Worm (Caenorhabditis elegans): ENCODE data around the gene fbxa-2.

The fbxa-2 gene

DNA sequence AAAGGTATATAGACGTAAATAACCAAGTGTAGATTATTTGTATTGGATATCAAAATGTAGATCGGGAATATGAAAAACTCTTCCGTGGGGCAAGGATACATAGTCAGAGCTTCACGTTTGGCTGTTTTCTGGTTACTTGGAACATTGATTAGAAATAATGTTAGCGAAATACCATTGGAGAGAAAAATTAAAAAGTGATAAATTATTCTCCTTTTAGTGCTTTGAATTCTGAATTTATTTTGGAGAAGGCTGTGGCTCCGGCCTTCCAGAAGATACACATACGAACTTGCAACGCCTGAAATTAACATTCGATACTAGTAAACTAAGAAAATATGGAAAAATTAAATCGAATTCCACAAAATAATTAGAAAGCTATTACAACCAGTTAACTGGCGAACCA, 33.8 kb downstream of the fbxa-2 start, which contains the start of gene srh-98:
srh-98 (minus strand) TSS at position 101 of the 400 bp plus-strand sequence.
- no peak for TF ChIP-seq ztf-25 (GFP tag; IDR thresholded peaks at IDR 0.05)
- TF ChIP-seq egl-44 (GFP tag; IDR thresholded peaks at IDR 0.05): no peak
- TF ChIP-seq efl-1 (GFP tag; optimal IDR thresholded peaks at IDR 0.05): no peak
- TF ChIP-seq unc-130 (GFP tag; optimal IDR thresholded peaks at IDR 0.05): no peak
- TF ChIP-seq F22D6.2 (tag; optimal IDR thresholded peaks at IDR 0.05): no peak
- TF ChIP-seq rec-8 (tag; optimal IDR thresholded peaks at IDR 0.05): no peak
- no peak for TF ChIP-seq atf-7 (tag; optimal IDR thresholded peaks at IDR 0.05)
- no peak for TF ChIP-seq bed-1 (GFP tag; IDR thresholded peaks at IDR 0.05)
- TF ChIP-seq attf-6 (GFP tag; IDR thresholded peaks at IDR 0.05): no peak
- no peak for TF ChIP-seq ets-4 (GFP tag; optimal IDR thresholded peaks at IDR 0.05)
- TF ChIP-seq egl-18 (GFP tag; IDR thresholded peaks at IDR 0.05): no peak
- TF ChIP-seq him-1 (tag; optimal IDR thresholded peaks at IDR 0.05): no peak
- TF ChIP-seq hlh-26 (GFP tag; conservative IDR thresholded peaks at IDR 0.05): no peak
- no peak for TF ChIP-seq let-607 (tag; optimal IDR thresholded peaks at IDR 0.05)
- no peak for TF ChIP-seq lin-26 (GFP tag; IDR thresholded peaks at IDR 0.05)
- TF ChIP-seq mel-28 (tag; optimal IDR thresholded peaks at IDR 0.05; ENCODE audit: borderline replicate concordance): no peak
- no peak for TF ChIP-seq nhr-120 (GFP tag; IDR thresholded peaks at IDR 0.05)

DNA sequence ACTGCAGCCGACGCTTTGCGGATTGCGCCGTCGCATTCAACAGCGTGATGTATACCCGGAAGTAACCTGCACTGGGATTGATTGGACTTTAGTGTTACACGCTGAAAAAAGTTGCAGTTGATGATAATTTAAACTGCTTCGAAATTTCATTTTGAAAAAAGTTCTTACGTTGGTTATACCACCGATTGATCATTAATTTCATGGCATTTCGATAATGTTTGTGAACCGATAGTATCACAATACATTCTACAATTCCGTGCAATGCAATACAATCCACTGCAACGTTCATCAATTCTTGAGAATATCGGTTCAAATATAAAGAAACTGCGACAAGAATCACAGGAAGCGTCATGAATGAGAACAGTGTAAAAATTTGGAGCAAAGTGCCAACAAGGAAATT, 34.3 kb downstream of the fbxa-2 start, which contains the start of gene F21H7.3:
F21H7.3 (minus strand) TSS at position 101 of the 400 bp plus-strand sequence.
- no peak for TF ChIP-seq attf-6 (GFP tag; IDR thresholded peaks at IDR 0.05)
- TF ChIP-seq F57C9.4 (tag; optimal IDR thresholded peaks at IDR 0.05): no peak
- no peak for TF ChIP-seq Y53G8AR.9 (GFP tag; conservative IDR thresholded peaks at IDR 0.05)
- TF ChIP-seq hlh-26 (GFP tag; conservative IDR thresholded peaks at IDR 0.05): no peak
- no peak for TF ChIP-seq ztf-18 (tag; optimal IDR thresholded peaks at IDR 0.05)

DNA sequence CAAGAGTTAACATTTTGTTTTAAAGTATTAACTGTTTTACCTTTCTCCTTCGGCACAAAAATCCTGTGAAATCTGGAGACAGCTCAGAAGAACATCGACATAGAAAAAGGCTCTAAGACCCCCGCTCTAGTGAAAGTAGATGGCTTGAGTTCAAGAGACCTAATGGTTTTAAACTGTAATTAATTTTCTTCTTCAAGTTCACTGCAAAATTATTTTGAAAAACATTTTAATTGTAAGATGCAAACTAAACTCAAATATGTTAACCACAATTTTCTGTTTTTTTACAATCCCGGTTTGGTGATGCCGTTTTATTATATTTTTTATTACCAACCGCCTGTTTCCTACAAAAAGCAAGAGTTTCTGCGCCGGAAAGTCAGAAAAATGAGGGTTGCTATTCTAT, 35.8 kb downstream of the fbxa-2 start, which contains the start of gene clec-233:
clec-233 (plus strand) TSS at position 301 of the 400 bp plus-strand sequence.
- TF ChIP-seq madf-6 (GFP tag; IDR thresholded peaks at IDR 0.05) (no peak), cebp-2 (GFP tag; IDR thresholded peaks at IDR 0.05) (no peak), F10E7.11 (tag; optimal IDR thresholded peaks at IDR 0.05) (no peak), egl-18 (GFP tag; IDR thresholded peaks at IDR 0.05) (no peak), lin-35 (GFP tag; optimal IDR thresholded peaks at IDR 0.05) (no peak), hlh-12 (tag; optimal IDR thresholded peaks at IDR 0.05) (no peak), ceh-27 (GFP tag; optimal IDR thresholded peaks at IDR 0.05) (no peak), sptf-2 (GFP tag; optimal IDR thresholded peaks at IDR 0.05) (no peak), mcd-1 (GFP tag; IDR thresholded peaks at IDR 0.05) (no peak), K12H6.12 (tag; optimal IDR thresholded peaks at IDR 0.05) (no peak)

DNA sequence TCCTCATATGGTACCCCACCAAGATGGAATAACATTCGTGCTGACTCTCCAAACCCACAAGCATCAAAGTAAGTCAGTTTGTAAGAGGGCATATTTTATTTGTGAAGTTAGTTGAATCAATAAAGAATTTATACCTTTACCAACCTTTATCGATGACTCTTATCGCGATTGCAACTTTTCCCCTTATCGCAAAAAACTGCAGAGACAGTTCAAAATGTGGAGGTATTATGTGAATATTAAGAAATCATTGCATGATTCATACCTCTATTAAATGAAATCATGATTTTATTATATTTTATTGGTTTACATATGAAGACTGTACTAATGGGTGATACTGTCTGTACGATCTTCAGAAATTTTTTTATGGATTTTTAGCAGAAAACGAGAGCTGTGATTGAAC, 37.3 kb downstream of the fbxa-2 start, which contains the start of gene gst-22:
gst-22 (minus strand) TSS at position 103 of the 400 bp plus-strand sequence.
- no peak for TF ChIP-seq snpc-3.4 (tag; optimal IDR thresholded peaks at IDR 0.05)
- TF ChIP-seq nhr-80 (tag; optimal IDR thresholded peaks at IDR 0.05): peak; percentile 51
- TF ChIP-seq mes-4 (tag; optimal IDR thresholded peaks at IDR 0.05): no peak
- no peak for TF ChIP-seq ztf-18 (tag; optimal IDR thresholded peaks at IDR 0.05)
- TF ChIP-seq ztf-22 (GFP tag; optimal IDR thresholded peaks at IDR 0.05): no peak

DNA sequence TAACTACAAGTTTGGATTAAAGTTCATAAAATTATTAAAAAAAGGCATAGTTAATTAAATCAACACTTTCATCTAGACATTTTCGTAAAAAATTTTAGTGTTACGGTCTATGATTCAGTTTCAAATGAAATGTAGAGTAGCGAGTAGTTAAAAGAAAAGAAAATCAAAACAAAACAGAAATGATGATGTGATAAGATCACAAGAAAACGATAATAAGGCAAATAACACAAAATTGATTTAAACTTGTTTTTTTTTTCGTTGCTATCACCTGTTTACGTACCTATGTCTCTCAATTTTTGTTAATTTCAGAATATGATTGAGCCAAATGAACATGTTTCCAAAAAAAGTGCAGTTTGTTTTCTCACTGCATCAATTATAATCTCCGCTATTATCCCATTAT, 39.6 kb downstream of the fbxa-2 start, which contains the start of the genes F21H7.2 and F21H7.12:
F21H7.2 (minus strand) TSS at position 101 of the 400 bp plus-strand sequence.
F21H7.12 (plus strand) TSS at position 270 of the 400 bp plus-strand sequence.
- TF ChIP-seq ceh-100 (GFP tag; IDR thresholded peaks at IDR 0.05) (no peak), chd-7 (tag; optimal IDR thresholded peaks at IDR 0.05) (no peak), ztf-25 (GFP tag; IDR thresholded peaks at IDR 0.05) (no peak), F37B4.10 (GFP tag; IDR thresholded peaks at IDR 0.05) (no peak), fkh-3 (tag; optimal IDR thresholded peaks at IDR 0.05) (no peak), him-1 (tag; optimal IDR thresholded peaks at IDR 0.05) (no peak), C17E4.6 (GFP tag; IDR thresholded peaks at IDR 0.05) (no peak), lsl-1 (GFP tag; optimal IDR thresholded peaks at IDR 0.05) (no peak), madf-8 (GFP tag; conservative IDR thresholded peaks at IDR 0.05) (no peak), attf-3 (GFP tag; conservative IDR thresholded peaks at IDR 0.05) (no peak), rcor-1 (GFP tag; IDR thresholded peaks at IDR 0.05) (no peak), ceh-91 (GFP tag; IDR thresholded peaks at IDR 0.05) (no peak), ceh-79 (tag; optimal IDR thresholded peaks at IDR 0.05) (no peak), unc-130 (GFP tag; optimal IDR thresholded peaks at IDR 0.05) (no peak)
